Worm (Caenorhabditis elegans): ENCODE measurements around the gene F42H10.6.

DNA sequence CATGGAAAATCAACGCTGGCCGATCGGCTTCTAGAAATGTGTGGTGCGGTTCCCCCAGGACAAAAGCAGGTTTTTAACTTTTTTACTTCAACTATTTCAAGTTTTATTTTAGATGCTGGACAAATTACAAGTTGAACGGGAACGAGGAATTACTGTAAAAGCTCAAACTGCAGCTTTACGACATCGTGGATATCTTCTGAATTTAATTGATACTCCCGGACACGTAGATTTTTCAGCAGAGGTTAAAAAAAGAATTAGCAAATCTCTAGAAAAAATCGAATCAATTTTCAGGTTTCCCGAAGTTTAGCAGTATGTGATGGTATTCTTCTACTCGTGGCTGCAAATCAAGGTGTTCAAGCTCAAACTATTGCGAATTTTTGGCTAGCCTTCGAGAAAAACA is 50.8 kb downstream of the F42H10.6 start:
- TF ChIP-seq lsy-12 (tag; optimal IDR thresholded peaks at IDR 0.05) (no peak), skn-1 (tag; optimal IDR thresholded peaks at IDR 0.05) (no peak), pqm-1 (tag; optimal IDR thresholded peaks at IDR 0.05) (no peak), ceh-16 (tag; optimal IDR thresholded peaks at IDR 0.05) (no peak), elt-1 (tag; optimal IDR thresholded peaks at IDR 0.05) (no peak), nfya-1 (tag; optimal IDR thresholded peaks at IDR 0.05; ENCODE audit: insufficient read depth) (no peak), mml-1 (tag; optimal IDR thresholded peaks at IDR 0.05) (no peak), ceh-82 (tag; optimal IDR thresholded peaks at IDR 0.05) (no peak), snpc-4 (tag; optimal IDR thresholded peaks at IDR 0.05) (no peak), aly-2 (tag; optimal IDR thresholded peaks at IDR 0.05) (no peak), elt-2 (tag; optimal IDR thresholded peaks at IDR 0.05) (no peak), ZK546.5 (tag; optimal IDR thresholded peaks at IDR 0.05) (no peak), elt-3 (tag; optimal IDR thresholded peaks at IDR 0.05) (no peak)
